Fruit fly (Drosophila melanogaster) whole organism, wandering third instar larva: ENCODE results near the gene Chd1.

Source experiments
- CG9705 ChIP-seq: fragments of 200-800 bp; sonication (Bioruptor generic); optimal IDR thresholded peaks from 2 replicates; lab custom pipeline; 2018; ENCODE audit warnings: missing biosample characterization, mild to moderate bottlenecking, missing genetic modification characterization
- Hr83 ChIP-seq: fragments of 200-300 bp; sonication (Bioruptor generic); optimal IDR thresholded peaks from 2 replicates; lab custom pipeline; 2016; ENCODE audit warnings: missing biosample characterization, mild to moderate bottlenecking, missing genetic modification characterization, moderate library complexity; ENCODE audit not compliant: poor library complexity, severe bottlenecking
- fru ChIP-seq: fragments of 200-800 bp; sonication (Bioruptor generic); optimal IDR thresholded peaks from 3 replicates; lab custom pipeline; 2016; ENCODE audit warnings: missing biosample characterization, mild to moderate bottlenecking, missing genetic modification characterization
- psq ChIP-seq: fragments of 200-800 bp; sonication (Bioruptor generic); optimal IDR thresholded peaks from 3 replicates; lab custom pipeline; 2017; ENCODE audit warnings: missing biosample characterization, mild to moderate bottlenecking, missing genetic modification characterization, moderate library complexity
- rgr ChIP-seq: fragments of 200-800 bp; sonication (Bioruptor generic); optimal IDR thresholded peaks from 3 replicates; lab custom pipeline; 2016; ENCODE audit warnings: missing biosample characterization, mild to moderate bottlenecking, missing genetic modification characterization
- sage ChIP-seq: fragments of 200-800 bp; sonication (Bioruptor generic); optimal IDR thresholded peaks from 2 replicates; lab custom pipeline; 2016; ENCODE audit warnings: missing biosample characterization, mild to moderate bottlenecking, missing genetic modification characterization
- usp ChIP-seq: fragments of >200 bp; optimal IDR thresholded peaks from 2 replicates; lab custom pipeline; 2017; ENCODE audit warnings: missing biosample characterization, missing genetic modification characterization
- woc ChIP-seq: sonication (Bioruptor generic); optimal IDR thresholded peaks from 2 replicates; lab custom pipeline; 2016; ENCODE audit warnings: missing biosample characterization, mild to moderate bottlenecking, missing genetic modification characterization

DNA sequence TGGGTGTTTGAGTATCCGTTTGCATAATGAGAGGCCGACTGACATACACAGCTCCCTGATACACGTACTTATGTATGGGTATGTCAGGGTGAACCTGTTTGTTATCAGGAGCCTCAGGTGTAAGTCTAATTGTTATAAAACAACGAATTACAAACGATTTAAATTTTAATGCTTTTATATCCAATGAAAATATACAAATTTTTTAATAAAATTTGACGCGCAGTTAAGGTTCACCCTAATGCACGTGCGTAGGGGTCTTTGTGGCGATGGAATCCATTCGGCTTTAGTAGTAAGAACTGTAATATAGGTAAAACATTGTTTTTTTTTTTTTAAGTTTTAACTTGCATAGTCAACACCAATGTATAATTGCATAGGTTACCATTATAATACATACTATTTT lies 43.0 kb downstream of the Chd1 start:
- peak; percentile 39 for TF ChIP-seq fru (GFP tag; lab: Kevin White, UChicago)
- TF ChIP-seq rgr (GFP tag; lab: Kevin White, UChicago) = peak; percentile 40
- TF ChIP-seq CG9705 = no peak
- TF ChIP-seq sage = no peak
- peak; percentile 33 for TF ChIP-seq psq (GFP tag; lab: Kevin White, UChicago)
- no peak for TF ChIP-seq usp
- no peak for TF ChIP-seq woc (GFP tag; lab: Kevin White, UChicago)
- TF ChIP-seq Hr83 (GFP tag; lab: Kevin White, UChicago) = no peak
